Fruit fly (Drosophila melanogaster): ENCODE results near the gene Pdp.

Pdp gene

dm6 chrX:7710439-7711154 is 23.9 kb downstream of the Pdp start (continued):
- peak; percentile 10 for TF ChIP-seq dac (GFP tag; optimal IDR thresholded peaks at IDR 0.05)
- no peak for TF ChIP-seq Ets96B (tag; optimal IDR thresholded peaks at IDR 0.05)
- TF ChIP-seq topi (GFP tag; optimal IDR thresholded peaks at IDR 0.05): no peak
- TF ChIP-seq CG10631 (GFP tag; optimal IDR thresholded peaks at IDR 0.05): no peak
- TF ChIP-seq CG6808 (GFP tag; optimal IDR thresholded peaks at IDR 0.05): peak; percentile 100
- TF ChIP-seq fkh (GFP tag; optimal IDR thresholded peaks at IDR 0.05): peak; percentile 50

DNA sequence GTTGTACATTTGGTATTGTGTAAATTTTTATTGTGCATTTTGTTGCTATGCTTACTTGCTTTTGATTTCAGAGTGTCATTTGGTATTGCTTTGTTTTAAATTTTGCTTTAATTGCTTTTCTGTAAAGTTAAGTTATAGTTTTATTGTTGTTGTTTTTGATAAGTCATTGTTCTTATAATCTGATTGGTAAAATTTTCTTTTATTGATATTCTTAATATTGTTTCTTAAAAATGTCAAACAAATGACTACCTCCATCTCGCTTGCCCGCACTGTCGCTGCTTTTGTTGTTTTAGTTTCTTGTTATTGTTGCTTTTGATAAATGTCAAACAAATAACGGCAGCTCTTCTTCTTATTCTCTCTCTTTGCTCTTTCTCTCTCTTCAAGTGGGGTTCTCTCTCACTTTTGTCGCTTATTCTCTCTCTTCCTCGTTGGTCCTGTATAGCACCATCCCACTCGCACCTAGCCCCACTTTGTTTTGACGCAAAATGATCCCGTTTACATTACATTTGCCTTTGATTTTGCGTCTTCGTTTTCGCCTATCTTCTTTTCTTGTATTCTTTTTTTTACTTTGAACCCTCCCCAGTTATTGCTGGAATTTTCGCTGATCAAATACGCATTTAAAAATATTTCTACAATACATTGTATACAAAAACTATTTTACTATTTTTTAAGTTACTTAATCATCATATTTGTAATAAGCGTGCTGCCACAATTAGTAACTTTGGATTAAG is 24.6 kb downstream of the Pdp start:
- TF ChIP-seq ss (GFP tag; optimal IDR thresholded peaks at IDR 0.05) (peak in 1 of 2 experiments; percentile 26), CG6854 (GFP tag; optimal IDR thresholded peaks at IDR 0.05) (peak; percentile 3), Eip78C (GFP tag) (peak; percentile 40), Met (GFP tag; optimal IDR thresholded peaks at IDR 0.05) (no peak), CG9139 (GFP tag; optimal IDR thresholded peaks at IDR 0.05) (peak; percentile 17), dsx (GFP tag; optimal IDR thresholded peaks at IDR 0.05; ENCODE audit: poor library complexity, severe bottlenecking) (peak; percentile 61), CG6276 (GFP tag; optimal IDR thresholded peaks at IDR 0.05) (peak; percentile 11), CG31627 (GFP tag; optimal IDR thresholded peaks at IDR 0.05) (no peak), eg (GFP tag; IDR thresholded peaks at IDR 0.05) (peak; percentile 26; the same call in 1 of the 3 replicates), CG15336 (GFP tag; IDR thresholded peaks at IDR 0.05) (peak; percentile 23; the same call in 1 of the 2 replicates), CG6163 (GFP tag; IDR thresholded peaks at IDR 0.05) (peak; percentile 57; the same call in 2 of the 3 replicates), acj6 (GFP tag; optimal IDR thresholded peaks at IDR 0.05) (no peak), lz (GFP tag; optimal IDR thresholded peaks at IDR 0.05) (no peak), achi (GFP tag; optimal IDR thresholded peaks at IDR 0.05) (peak; percentile 54), CG4318 (GFP tag; optimal IDR thresholded peaks at IDR 0.05) (no peak), CG3032 (tag; optimal IDR thresholded peaks at IDR 0.05) (no peak), fkh (GFP tag; optimal IDR thresholded peaks at IDR 0.05) (peak; percentile 17)

DNA sequence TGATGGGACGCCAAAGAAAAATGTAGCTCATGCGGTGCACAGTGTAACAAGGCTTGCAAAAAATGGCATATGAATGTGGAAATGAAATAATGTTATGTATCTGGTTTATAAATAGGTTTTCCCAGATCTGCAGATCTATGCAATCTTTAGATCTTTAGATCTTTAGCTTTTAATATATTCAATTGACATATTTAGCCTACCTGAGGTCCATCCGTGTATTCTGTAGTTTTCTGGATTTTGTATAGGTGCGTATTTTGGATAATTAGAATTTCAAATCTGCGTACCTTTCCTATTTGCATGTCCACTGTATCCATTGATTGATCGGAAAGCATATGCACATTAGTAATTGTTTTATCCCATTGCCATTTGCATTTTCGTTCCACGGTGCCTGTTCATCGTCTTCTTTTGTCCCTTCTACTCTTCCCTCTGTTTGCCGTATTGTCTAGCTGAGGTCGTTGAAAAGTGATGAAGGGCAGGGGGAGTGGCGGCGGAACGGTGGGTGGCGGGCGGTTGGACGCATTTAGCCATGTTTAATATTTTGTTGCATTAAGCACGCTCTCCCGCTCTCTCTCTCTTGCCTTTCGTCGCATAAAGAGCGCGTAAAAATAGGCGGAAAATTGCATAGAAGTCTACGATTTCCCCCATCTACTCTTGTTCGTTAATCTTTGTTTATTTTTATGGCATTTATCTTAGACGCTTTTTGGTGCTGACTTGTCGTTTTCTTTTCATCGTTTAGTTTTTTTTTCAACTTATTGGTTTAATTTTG is 25.3 kb downstream of the Pdp start, which contains the start of gene CHES-1-like:
Gene CHES-1-like, minus strand, starts transcription at position 444 of the 766 bp plus-strand sequence.
- peak; percentile 91 for TF ChIP-seq Hr4 (GFP tag; optimal IDR thresholded peaks at IDR 0.05)
- TF ChIP-seq CG11294 (GFP tag; IDR thresholded peaks at IDR 0.05): peak; percentile 70
- peak; percentile 95 for TF ChIP-seq CG32006 (GFP tag; optimal IDR thresholded peaks at IDR 0.05)
- peak; percentile 81 for TF ChIP-seq CG10669 (GFP tag; optimal IDR thresholded peaks at IDR 0.05)
- TF ChIP-seq CG3919 (GFP tag; optimal IDR thresholded peaks at IDR 0.05): peak; percentile 89
- peak; percentile 87 for TF ChIP-seq CG8119 (GFP tag; IDR thresholded peaks at IDR 0.05)
- TF ChIP-seq pdm3 (GFP tag; optimal IDR thresholded peaks at IDR 0.05): peak; percentile 88
- peak; percentile 71; the same call in 1 of the 2 replicates for TF ChIP-seq Gug (GFP tag; IDR thresholded peaks at IDR 0.05)
- peak; percentile 83 for TF ChIP-seq Hr39 (GFP tag; optimal IDR thresholded peaks at IDR 0.05)
- TF ChIP-seq CG6854 (GFP tag; optimal IDR thresholded peaks at IDR 0.05): peak; percentile 52
- peak; percentile 89 for TF ChIP-seq OdsH (GFP tag; optimal IDR thresholded peaks at IDR 0.05)
- TF ChIP-seq vri (GFP tag; optimal IDR thresholded peaks at IDR 0.05): peak; percentile 61
- TF ChIP-seq CG10631 (GFP tag; optimal IDR thresholded peaks at IDR 0.05): peak; percentile 89
- peak; percentile 86 to 91 for TF ChIP-seq ss (GFP tag; optimal IDR thresholded peaks at IDR 0.05)
- TF ChIP-seq CG8319 (GFP tag; optimal IDR thresholded peaks at IDR 0.05): peak; percentile 80
- peak; percentile 87 for TF ChIP-seq CG4318 (GFP tag; optimal IDR thresholded peaks at IDR 0.05)
- peak; percentile 90 for TF ChIP-seq CG6276 (GFP tag; optimal IDR thresholded peaks at IDR 0.05)
- TF ChIP-seq Ets96B (tag; optimal IDR thresholded peaks at IDR 0.05): peak; percentile 83
- TF ChIP-seq fkh (GFP tag; optimal IDR thresholded peaks at IDR 0.05): peak; percentile 64
- peak; percentile 81; the same call in 2 of the 3 replicates for TF ChIP-seq eg (GFP tag; IDR thresholded peaks at IDR 0.05)
- peak; percentile 97 for TF ChIP-seq svp (GFP tag)
- TF ChIP-seq Ets21C (GFP tag; optimal IDR thresholded peaks at IDR 0.05): peak; percentile 78
- peak; percentile 92 for TF ChIP-seq CG6163 (GFP tag; IDR thresholded peaks at IDR 0.05)
- TF ChIP-seq Eip78C (GFP tag): peak; percentile 99
- TF ChIP-seq Lpt (GFP tag; optimal IDR thresholded peaks at IDR 0.05): peak; percentile 92
- TF ChIP-seq Blimp-1 (GFP tag; optimal IDR thresholded peaks at IDR 0.05): peak; percentile 52
- peak; percentile 91 for TF ChIP-seq Eip75B (GFP tag; optimal IDR thresholded peaks at IDR 0.05)
- TF ChIP-seq achi (GFP tag; optimal IDR thresholded peaks at IDR 0.05): peak; percentile 90
- TF ChIP-seq Eip93F (GFP tag; optimal IDR thresholded peaks at IDR 0.05): no peak
- peak; percentile 92 for TF ChIP-seq Sox14 (GFP tag; optimal IDR thresholded peaks at IDR 0.05)
- TF ChIP-seq CG11762 (GFP tag; optimal IDR thresholded peaks at IDR 0.05; ENCODE audit: insufficient read depth): peak; percentile 87
- peak; percentile 90 for TF ChIP-seq topi (GFP tag; optimal IDR thresholded peaks at IDR 0.05)
